Worm (Caenorhabditis elegans): ENCODE data around the gene Y116F11B.14.

The Y116F11B.14 gene

DNA sequence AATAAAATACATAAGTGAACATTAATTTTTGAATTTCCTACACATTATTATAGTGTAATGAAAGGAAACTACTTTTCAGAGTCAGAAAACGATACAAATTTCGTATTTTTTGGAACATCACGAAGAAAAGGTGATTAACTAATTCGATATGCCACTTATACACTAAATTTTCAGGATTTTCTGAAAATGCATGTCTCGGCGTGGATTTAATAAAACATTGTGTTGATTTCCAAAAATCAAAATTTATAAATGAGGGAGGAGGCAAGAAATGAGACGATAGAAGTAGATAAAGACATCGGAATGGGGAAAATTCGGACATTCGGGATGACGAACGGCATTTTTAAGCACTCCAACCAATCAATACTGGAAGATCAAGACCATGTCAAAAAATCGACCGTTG is at the start of gene Y116F11B.14:
Gene Y116F11B.14 (plus strand): TSS at position 301 of the 400 bp plus-strand sequence.
- TF ChIP-seq ces-1 (GFP tag; optimal IDR thresholded peaks at IDR 0.05) (no peak), mep-1 (tag; optimal IDR thresholded peaks at IDR 0.05) (no peak), lin-29 (GFP tag; IDR thresholded peaks at IDR 0.05) (no peak), lin-39 (tag; optimal IDR thresholded peaks at IDR 0.05) (no peak), egl-27 (tag; optimal IDR thresholded peaks at IDR 0.05) (no peak), lin-13 (GFP tag; optimal IDR thresholded peaks at IDR 0.05) (no peak), tag-97 (GFP tag; IDR thresholded peaks at IDR 0.05) (no peak), nhr-6 (tag; optimal IDR thresholded peaks at IDR 0.05) (no peak), nhr-11 (tag; optimal IDR thresholded peaks at IDR 0.05) (no peak), ZK546.5 (tag; optimal IDR thresholded peaks at IDR 0.05) (no peak), F26F4.8 (GFP tag; conservative IDR thresholded peaks at IDR 0.05) (no peak), lim-7 (GFP tag; IDR thresholded peaks at IDR 0.05) (no peak), daf-16 (GFP tag; optimal IDR thresholded peaks at IDR 0.05) (no peak), daf-16 (tag; optimal IDR thresholded peaks at IDR 0.05) (no peak), pqm-1 (tag; optimal IDR thresholded peaks at IDR 0.05) (no peak), snpc-1.2 (GFP tag; IDR thresholded peaks at IDR 0.05) (no peak), R02D3.7 (tag; optimal IDR thresholded peaks at IDR 0.05) (no peak), nhr-42 (GFP tag; IDR thresholded peaks at IDR 0.05) (no peak)

DNA sequence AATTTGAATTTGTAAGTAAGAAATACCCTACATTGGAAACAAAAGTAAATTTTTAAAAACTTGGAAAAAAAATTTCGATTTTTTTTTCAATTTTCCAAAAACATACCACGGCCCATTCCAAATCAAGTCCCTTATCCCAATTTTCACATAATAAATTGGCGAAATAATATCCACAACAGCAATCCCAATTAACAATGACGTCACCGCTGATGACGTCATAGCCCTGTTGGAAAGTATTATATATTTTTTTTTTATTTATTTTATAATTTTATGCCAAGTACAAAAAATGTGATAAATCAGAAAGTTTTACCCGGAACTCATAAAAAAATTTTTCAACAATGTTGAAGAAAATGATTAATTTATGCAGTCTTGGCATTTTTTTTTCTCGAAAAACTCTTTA is 45.7 kb upstream of the Y116F11B.14 start:
- no peak for TF ChIP-seq nhr-28 (tag; optimal IDR thresholded peaks at IDR 0.05)
- TF ChIP-seq pqm-1 (tag; optimal IDR thresholded peaks at IDR 0.05) = no peak

DNA sequence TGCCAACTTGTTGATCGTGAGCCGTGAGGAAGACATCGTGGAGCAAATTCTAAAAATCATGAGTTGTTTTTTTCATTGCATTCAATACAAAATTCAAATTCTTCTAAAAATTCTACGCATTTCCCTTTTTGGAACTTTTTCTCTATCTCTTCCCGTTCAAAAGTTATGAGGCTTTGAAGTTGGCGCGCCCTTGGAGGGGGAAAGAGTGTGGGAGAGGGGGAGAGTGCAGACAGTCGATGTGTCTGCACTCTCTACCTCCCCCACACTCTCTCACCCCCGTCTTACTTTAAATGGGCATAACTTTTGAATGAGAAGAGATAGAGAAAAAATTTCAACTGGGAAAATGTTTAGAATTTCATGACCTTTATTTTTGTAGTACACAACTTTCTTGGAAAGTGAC is 42.9 kb upstream of the Y116F11B.14 start:
- TF ChIP-seq hmg-1.1 (GFP tag; IDR thresholded peaks at IDR 0.05) (no peak), zfp-3 (GFP tag; conservative IDR thresholded peaks at IDR 0.05) (no peak), dpl-1 (GFP tag; optimal IDR thresholded peaks at IDR 0.05) (no peak), unc-62 (GFP tag; optimal IDR thresholded peaks at IDR 0.05 in 1 of 2) (no peak), unc-62 (tag; optimal IDR thresholded peaks at IDR 0.05) (no peak), ama-1 (optimal IDR thresholded peaks at IDR 0.05) (no peak), egl-27 (tag; optimal IDR thresholded peaks at IDR 0.05) (no peak), vab-7 (GFP tag; IDR thresholded peaks at IDR 0.05) (no peak), attf-4 (tag; optimal IDR thresholded peaks at IDR 0.05) (no peak), daf-8 (GFP tag; IDR thresholded peaks at IDR 0.05) (no peak), mdl-1 (tag; optimal IDR thresholded peaks at IDR 0.05) (no peak), Y75B8A.6 (GFP tag; IDR thresholded peaks at IDR 0.05) (no peak), lin-1 (GFP tag; IDR thresholded peaks at IDR 0.05) (no peak), F26F4.8 (GFP tag; conservative IDR thresholded peaks at IDR 0.05) (no peak), mes-2 (tag; optimal IDR thresholded peaks at IDR 0.05; ENCODE audit: poor library complexity, severe bottlenecking) (no peak), tag-97 (GFP tag; IDR thresholded peaks at IDR 0.05) (no peak), ces-1 (GFP tag; optimal IDR thresholded peaks at IDR 0.05) (no peak)

DNA sequence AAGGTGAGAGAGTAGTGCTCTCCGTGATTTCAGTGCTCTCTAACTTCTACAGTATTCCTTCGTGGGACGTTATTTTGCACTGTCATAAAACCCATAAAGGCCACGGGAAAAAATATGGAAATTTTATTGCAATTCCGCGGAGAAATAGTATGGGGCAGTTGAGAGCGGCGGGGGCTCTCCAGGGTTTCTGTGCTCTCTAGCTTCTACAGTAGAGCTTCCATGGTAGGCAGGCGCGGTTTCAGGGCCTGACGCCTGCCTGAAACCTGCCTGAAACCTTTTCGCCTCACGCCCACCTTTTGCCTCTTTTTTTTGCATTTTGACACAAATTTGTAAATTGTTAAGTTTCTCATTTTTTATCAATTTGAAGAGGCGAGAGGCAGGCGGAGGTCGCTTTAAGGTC is 42.3 kb upstream of the Y116F11B.14 start:
- no peak for TF ChIP-seq lin-39 (tag; optimal IDR thresholded peaks at IDR 0.05)
- no peak for TF ChIP-seq jun-1 (tag; optimal IDR thresholded peaks at IDR 0.05)
- TF ChIP-seq nhr-41 (GFP tag; IDR thresholded peaks at IDR 0.05) = no peak
- no peak for TF ChIP-seq ceh-28 (tag; optimal IDR thresholded peaks at IDR 0.05)
- TF ChIP-seq tag-97 (GFP tag; IDR thresholded peaks at IDR 0.05) = no peak
- peak; percentile 39; the same call in 1 of the 2 replicates for TF ChIP-seq set-16 (GFP tag; IDR thresholded peaks at IDR 0.05)
- TF ChIP-seq nhr-6 (tag; optimal IDR thresholded peaks at IDR 0.05) = no peak
- TF ChIP-seq rbr-2 (tag; optimal IDR thresholded peaks at IDR 0.05) = no peak

DNA sequence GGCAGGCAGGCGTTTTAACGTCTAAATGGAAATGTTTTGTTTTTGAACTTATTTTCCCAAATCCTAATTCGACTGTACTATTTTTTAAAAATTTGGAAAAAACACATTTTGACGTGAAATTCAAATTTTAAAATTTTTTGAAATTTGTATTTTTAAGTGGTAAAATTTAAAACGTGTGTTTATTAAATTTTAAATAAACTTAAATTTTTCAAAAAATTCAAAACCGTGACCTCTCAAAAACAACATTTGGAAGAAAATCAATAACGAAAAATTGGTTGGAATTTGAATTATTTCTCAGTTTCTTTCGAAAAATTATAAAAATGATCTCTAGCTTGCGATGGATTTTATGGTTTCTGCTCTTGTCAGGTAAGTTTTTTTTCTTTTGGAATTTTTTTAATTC is 41.9 kb upstream of the Y116F11B.14 start, which contains the start of gene Y116F11B.8:
Gene Y116F11B.8 (plus strand): TSS at position 301 of the 400 bp plus-strand sequence.
- no peak for TF ChIP-seq zip-11 (GFP tag; IDR thresholded peaks at IDR 0.05)
- TF ChIP-seq php-3 (GFP tag; IDR thresholded peaks at IDR 0.05) = no peak
- TF ChIP-seq daf-19 (GFP tag; conservative IDR thresholded peaks at IDR 0.05) = no peak
- TF ChIP-seq F10B5.3 (tag; optimal IDR thresholded peaks at IDR 0.05) = no peak
- no peak for TF ChIP-seq hlh-30 (tag; optimal IDR thresholded peaks at IDR 0.05; ENCODE audit: insufficient read depth)
- TF ChIP-seq nhr-25 (tag; optimal IDR thresholded peaks at IDR 0.05; ENCODE audit: borderline replicate concordance, insufficient read depth) = no peak
- TF ChIP-seq ztf-7 (tag; optimal IDR thresholded peaks at IDR 0.05) = no peak
- no peak for TF ChIP-seq pqm-1 (tag; optimal IDR thresholded peaks at IDR 0.05)
- TF ChIP-seq dmd-9 (GFP tag; IDR thresholded peaks at IDR 0.05) = no peak
- TF ChIP-seq ces-1 (GFP tag; optimal IDR thresholded peaks at IDR 0.05) = no peak
- no peak for TF ChIP-seq ceh-20 (GFP tag; IDR thresholded peaks at IDR 0.05)
- no peak for TF ChIP-seq T20F7.1 (GFP tag; optimal IDR thresholded peaks at IDR 0.05)
- no peak for TF ChIP-seq D1046.2 (GFP tag; IDR thresholded peaks at IDR 0.05)

All from whole organism, L4 larva.